Worm (Caenorhabditis elegans) whole organism, L3 larva: ENCODE data around the gene T01C3.3.
A peak's percentile ranks its signal among the peaks of the same experiment; 100 is the strongest.

Experiments
- R02D3.7 ChIP-seq: fragments of 150-350 bp; optimal IDR thresholded peaks from 2 replicates; lab custom pipeline; 2014; ENCODE audit warnings: missing biosample characterization, missing genetic modification characterization
- ZK546.5 ChIP-seq: sonication (generic microtip); optimal IDR thresholded peaks from 2 replicates; lab custom pipeline; 2017; ENCODE audit warnings: missing biosample characterization, missing genetic modification characterization
- ama-1 ChIP-seq: fragments of 150-350 bp; optimal IDR thresholded peaks from 2 replicates; lab custom pipeline; 2018
- ceh-16 ChIP-seq: sonication (generic microtip); optimal IDR thresholded peaks from 2 replicates; lab custom pipeline; 2017; ENCODE audit warnings: missing biosample characterization, missing genetic modification characterization
- ceh-28 ChIP-seq: fragments of 150-350 bp; optimal IDR thresholded peaks from 2 replicates; lab custom pipeline; 2014; ENCODE audit warnings: missing biosample characterization, missing genetic modification reagents, missing genetic modification characterization
- ceh-82 ChIP-seq: fragments of 150-350 bp; optimal IDR thresholded peaks from 2 replicates; lab custom pipeline; 2014; ENCODE audit warnings: missing biosample characterization, missing genetic modification characterization
- daf-12 ChIP-seq: fragments of 150-350 bp; optimal IDR thresholded peaks from 2 replicates; lab custom pipeline; 2014; ENCODE audit warnings: missing biosample characterization, missing genetic modification reagents, missing genetic modification characterization
- egl-5 ChIP-seq: fragments of 150-350 bp; optimal IDR thresholded peaks from 2 replicates; lab custom pipeline; 2017; ENCODE audit warnings: missing biosample characterization, missing genetic modification reagents, missing genetic modification characterization, inconsistent platforms
- elt-1 ChIP-seq: fragments of 150-350 bp; optimal IDR thresholded peaks from 2 replicates; lab custom pipeline; 2014; ENCODE audit warnings: missing biosample characterization, missing genetic modification characterization
- elt-3 ChIP-seq, 3 experiments: fragments of 150-350 bp in 1 of 3; sonication (generic microtip) in 2 of 3; optimal IDR thresholded peaks; 2 replicates in 2 of 3; 4 replicates in 1 of 3; lab custom pipeline; 2014 to 2017; ENCODE audit warnings: missing biosample characterization in 3 of 3, missing genetic modification characterization in 3 of 3
- eor-1 ChIP-seq, 2 experiments: fragments of 150-350 bp; optimal IDR thresholded peaks; 2 replicates each; lab custom pipeline; 2014 to 2018; ENCODE audit warnings: missing biosample characterization in 2 of 2, missing genetic modification characterization in 2 of 2
- fkh-10 ChIP-seq: sonication (generic microtip); optimal IDR thresholded peaks from 2 replicates; lab custom pipeline; 2017; ENCODE audit warnings: missing biosample characterization, missing genetic modification reagents, missing genetic modification characterization
- fkh-2 ChIP-seq: fragments of 150-350 bp; optimal IDR thresholded peaks from 2 replicates; lab custom pipeline; 2014; ENCODE audit warnings: missing biosample characterization, missing genetic modification reagents, missing genetic modification characterization
- fos-1 ChIP-seq: fragments of 150-350 bp; optimal IDR thresholded peaks from 2 replicates; lab custom pipeline; 2014; ENCODE audit warnings: missing biosample characterization, missing genetic modification characterization
- jun-1 ChIP-seq: fragments of 150-350 bp; optimal IDR thresholded peaks from 2 replicates; lab custom pipeline; 2014; ENCODE audit warnings: missing biosample characterization, missing genetic modification reagents, missing genetic modification characterization
- lin-15B ChIP-seq: fragments of 150-350 bp; optimal IDR thresholded peaks from 2 replicates; lab custom pipeline; 2014; ENCODE audit warnings: missing biosample characterization, missing genetic modification characterization
- lin-39 ChIP-seq: fragments of 150-350 bp; optimal IDR thresholded peaks from 2 replicates; lab custom pipeline; 2018; ENCODE audit warnings: missing biosample characterization, missing genetic modification reagents, missing genetic modification characterization
- lsy-12 ChIP-seq: sonication (generic microtip); optimal IDR thresholded peaks from 2 replicates; lab custom pipeline; 2016; ENCODE audit warnings: mild to moderate bottlenecking, missing genetic modification characterization, missing compliant biosample characterization
- mdl-1 ChIP-seq: fragments of 150-350 bp; optimal IDR thresholded peaks from 2 replicates; lab custom pipeline; 2014; ENCODE audit warnings: missing biosample characterization, missing genetic modification characterization
- nfya-1 ChIP-seq: sonication (generic microtip); optimal IDR thresholded peaks from 2 replicates; lab custom pipeline; 2017; ENCODE audit warnings: missing genetic modification characterization, mild to moderate bottlenecking, missing compliant biosample characterization, antibody characterized with exemption, moderate library complexity; ENCODE audit not compliant: insufficient read depth
- nhr-12 ChIP-seq: fragments of 150-350 bp; optimal IDR thresholded peaks from 2 replicates; lab custom pipeline; 2014; ENCODE audit warnings: missing biosample characterization, missing genetic modification characterization
- nhr-25 ChIP-seq: sonication (generic microtip); optimal IDR thresholded peaks from 2 replicates; lab custom pipeline; 2017; ENCODE audit warnings: missing biosample characterization, missing genetic modification characterization
- nhr-28 ChIP-seq: fragments of 150-350 bp; optimal IDR thresholded peaks from 2 replicates; lab custom pipeline; 2014; ENCODE audit warnings: missing biosample characterization, missing genetic modification characterization
- nhr-43 ChIP-seq: sonication (generic microtip); optimal IDR thresholded peaks from 2 replicates; lab custom pipeline; 2016; ENCODE audit warnings: mild to moderate bottlenecking, missing genetic modification characterization, missing compliant biosample characterization; ENCODE audit not compliant: poor library complexity, severe bottlenecking
- nhr-76 ChIP-seq: fragments of 150-350 bp; sonication (generic microtip); optimal IDR thresholded peaks from 5 replicates; lab custom pipeline; 2014; ENCODE audit warnings: missing biosample characterization, missing genetic modification characterization
- pha-4 ChIP-seq: fragments of 150-350 bp; optimal IDR thresholded peaks from 2 replicates; lab custom pipeline; 2014; ENCODE audit warnings: missing biosample characterization, missing genetic modification reagents, missing genetic modification characterization
- tbx-2 ChIP-seq: sonication (generic microtip); optimal IDR thresholded peaks from 2 replicates; lab custom pipeline; 2016; ENCODE audit warnings: mild to moderate bottlenecking, missing genetic modification characterization, missing compliant biosample characterization
- zag-1 ChIP-seq: fragments of 150-350 bp; optimal IDR thresholded peaks from 2 replicates; lab custom pipeline; 2014; ENCODE audit warnings: missing biosample characterization, missing genetic modification characterization
- ztf-11 ChIP-seq: fragments of 150-350 bp; optimal IDR thresholded peaks from 2 replicates; lab custom pipeline; 2014; ENCODE audit warnings: missing biosample characterization, missing genetic modification characterization

The T01C3.3 gene

ce11 chrV:15020732-15021131 lies 28.3 kb upstream of the T01C3.3 start, which contains the start of gene F14H8.5:
Gene F14H8.5, plus strand, starts transcription at chrV:15021032.
- TF ChIP-seq nfya-1 (tag; lab: Kevin White, UChicago) (no peak), tbx-2 (tag; lab: Kevin White, UChicago) (no peak), ztf-11 (tag; lab: Kevin White, UChicago) (no peak)
- TF ChIP-seq, all 47 proteins: peak for 0

DNA sequence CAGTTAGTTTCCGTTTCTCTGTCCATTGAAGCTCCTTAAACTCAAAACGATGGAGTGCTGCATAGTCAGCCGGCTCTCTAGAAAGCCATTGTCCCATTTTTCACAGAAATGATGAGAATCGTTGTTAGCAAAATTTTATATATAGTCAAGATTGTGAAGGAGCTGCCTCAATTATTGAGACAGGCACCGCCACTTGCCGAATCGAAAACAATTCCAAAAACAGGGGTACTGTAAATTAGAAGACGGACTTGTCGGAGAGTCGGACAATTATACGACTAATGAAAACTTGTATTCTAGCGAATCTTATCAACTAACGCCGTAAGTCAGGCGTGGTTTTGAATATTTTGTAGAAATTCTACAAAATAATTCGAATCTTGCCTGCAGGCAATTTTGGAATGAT lies 27.8 kb upstream of the T01C3.3 start, which contains the start of gene F14H8.2:
Gene F14H8.2 (minus strand): TSS at position 101 of the 400 bp plus-strand sequence.
- no peak for TF ChIP-seq nhr-28 (tag; lab: Kevin White, UChicago)
- TF ChIP-seq ztf-11 (tag; lab: Kevin White, UChicago) = no peak
- TF ChIP-seq lin-39 (tag; lab: Kevin White, UChicago) = no peak
- TF ChIP-seq fos-1 (tag; lab: Kevin White, UChicago) = no peak
- TF ChIP-seq, all 47 proteins: peak for 0

- TF ChIP-seq nhr-25 (peak; percentile 19), jun-1 (tag; lab: Kevin White, UChicago) (no peak), egl-5 (tag; lab: Kevin White, UChicago) (peak; percentile 1), ZK546.5 (tag; lab: Kevin White, UChicago) (no peak), ceh-16 (tag; lab: Kevin White, UChicago) (no peak), pha-4 (tag; lab: Kevin White, UChicago) (peak; percentile 94), nhr-43 (tag; lab: Kevin White, UChicago) (no peak)
These were observed 24.4 kb upstream of the T01C3.3 start for ce11 chrV:15016795-15017429.

DNA sequence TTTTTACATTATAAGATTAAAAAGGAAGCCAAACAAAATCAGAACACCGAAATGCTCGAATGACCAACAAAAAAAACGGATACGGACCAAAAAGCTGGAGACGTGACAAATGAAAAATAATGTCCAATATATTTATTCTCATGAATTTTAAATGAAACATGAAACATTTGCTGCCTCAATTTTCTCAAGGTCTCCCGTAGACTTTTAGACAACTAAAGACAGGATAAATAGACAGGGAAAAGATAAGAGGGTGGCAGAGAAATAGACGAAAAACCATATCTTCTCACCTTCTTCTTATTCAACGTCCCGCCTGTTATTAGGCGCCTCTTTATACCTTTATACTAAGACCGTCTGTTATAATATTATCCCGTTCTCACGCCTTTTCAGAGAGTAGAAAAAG lies 23.3 kb upstream of the T01C3.3 start:
- no peak for TF ChIP-seq nhr-12 (tag; lab: Kevin White, UChicago)
- peak; percentile 69 for TF ChIP-seq nhr-25
- TF ChIP-seq, all 47 proteins: peak for 1

DNA sequence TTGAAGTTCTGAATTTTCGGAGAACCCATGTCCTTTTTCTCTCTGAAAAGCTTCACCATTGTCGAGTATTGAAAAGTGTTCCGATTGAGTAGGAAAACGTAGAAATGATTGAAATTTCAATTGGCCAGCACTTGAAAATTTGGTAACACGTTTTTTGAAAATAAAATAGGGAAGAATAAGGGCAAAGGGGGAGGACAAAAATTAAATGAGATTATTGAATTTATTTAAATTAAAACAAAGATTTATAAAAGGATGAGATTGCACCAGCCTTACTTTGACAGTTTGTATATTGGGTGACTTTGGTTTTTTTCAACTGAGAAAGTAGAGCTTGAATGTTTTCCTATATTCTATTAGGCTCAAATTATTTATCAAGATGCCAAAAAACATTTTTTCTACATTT lies 21.7 kb upstream of the T01C3.3 start, which contains the start of gene obr-2:
Gene obr-2 (minus strand): TSS at position 101 of the 400 bp plus-strand sequence.
- TF ChIP-seq fkh-2 (tag; lab: Kevin White, UChicago) = no peak
- TF ChIP-seq eor-1 (tag; optimal IDR thresholded peaks at IDR 0.05; lab: Kevin White, UChicago) = no peak
- TF ChIP-seq nhr-76 = no peak
- TF ChIP-seq ceh-16 (tag; lab: Kevin White, UChicago) = no peak
- no peak for TF ChIP-seq fkh-10 (GFP tag; lab: Kevin White, UChicago)
- no peak for TF ChIP-seq zag-1 (tag; lab: Kevin White, UChicago)
- TF ChIP-seq fos-1 (tag; lab: Kevin White, UChicago) = no peak
- TF ChIP-seq tbx-2 (tag; lab: Kevin White, UChicago) = no peak
- no peak for TF ChIP-seq elt-1 (tag; lab: Kevin White, UChicago)
- TF ChIP-seq lsy-12 (tag; lab: Kevin White, UChicago) = no peak
- TF ChIP-seq R02D3.7 (tag; lab: Kevin White, UChicago) = no peak
- TF ChIP-seq, all 47 proteins: peak for 0

ce11 chrV:15013328-15013727 lies 20.9 kb upstream of the T01C3.3 start:
- TF ChIP-seq daf-12 (tag; lab: Kevin White, UChicago) (no peak), egl-5 (tag; lab: Kevin White, UChicago) (no peak), ceh-28 (tag; lab: Kevin White, UChicago) (no peak), ama-1 (lab: Kevin White, UChicago) (no peak), mdl-1 (tag; lab: Kevin White, UChicago) (no peak), ceh-82 (no peak), elt-3 (tag; optimal IDR thresholded peaks at IDR 0.05; lab: Kevin White, UChicago) (no peak), lin-15B (no peak), pha-4 (tag; lab: Kevin White, UChicago) (no peak)
